Worm (Caenorhabditis elegans): ENCODE data around the gene C03F11.2.

DNA sequence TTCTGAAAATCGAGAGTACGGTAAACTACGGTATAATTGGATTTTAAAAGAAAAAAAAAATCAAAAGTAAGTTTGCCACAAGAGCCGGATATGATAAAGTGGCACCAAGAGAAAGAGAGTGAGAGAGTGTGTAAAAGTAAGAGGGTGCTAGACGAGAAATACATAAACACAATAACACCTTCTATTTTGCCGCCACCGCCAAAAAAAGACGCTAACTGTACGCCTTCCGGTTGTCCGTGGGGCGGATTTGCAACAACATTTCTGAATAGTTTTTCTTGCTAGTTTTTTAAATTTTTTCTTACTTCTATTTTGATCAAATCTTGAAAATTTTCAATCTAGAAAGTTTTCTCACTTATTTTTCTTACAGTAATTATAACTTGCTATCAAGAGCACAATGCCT is 24.6 kb downstream of the C03F11.2 start, which contains the start of gene F35C8.8:
- TF ChIP-seq med-1 (GFP tag; optimal IDR thresholded peaks at IDR 0.05; ENCODE audit: insufficient read depth): no peak
- no peak for TF ChIP-seq flt-1 (GFP tag; IDR thresholded peaks at IDR 0.05)
- no peak for TF ChIP-seq cog-1 (tag; optimal IDR thresholded peaks at IDR 0.05)
- TF ChIP-seq T22C8.4 (GFP tag; IDR thresholded peaks at IDR 0.05): no peak
- no peak for TF ChIP-seq ztf-23 (GFP tag; IDR thresholded peaks at IDR 0.05)
- TF ChIP-seq klf-2 (GFP tag; conservative IDR thresholded peaks at IDR 0.05): no peak
- TF ChIP-seq tab-1 (GFP tag; IDR thresholded peaks at IDR 0.05): no peak
- no peak for TF ChIP-seq ref-1 (GFP tag; conservative IDR thresholded peaks at IDR 0.05)
